Worm (Caenorhabditis elegans): ENCODE measurements around the gene F36F12.1.
A peak's percentile ranks its signal among the peaks of the same experiment; 100 is the strongest.
"Not testable (repeated sequence)": the region's sequence is repeated elsewhere in the genome, so short reads cannot be mapped to it uniquely, and the experiment has no call there.

Gene F36F12.1

DNA sequence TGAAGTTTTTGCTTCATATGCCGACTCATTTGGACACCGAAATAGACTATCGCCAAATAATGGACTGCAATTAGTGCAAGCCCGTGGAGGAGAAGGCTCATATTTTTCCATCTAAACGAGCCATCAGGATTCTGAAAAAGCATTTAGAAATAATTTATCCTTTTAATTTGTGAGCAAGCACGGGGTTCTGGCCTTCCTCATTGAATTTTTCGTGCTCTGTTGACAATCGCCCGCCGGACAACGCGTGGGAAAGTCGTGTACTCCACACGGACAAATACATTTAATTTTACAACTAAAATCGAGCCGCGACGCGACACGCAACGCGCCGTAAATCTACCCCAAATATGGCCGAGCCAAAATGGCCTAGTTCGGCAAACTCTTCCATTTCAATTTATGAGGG is 41.4 kb upstream of the F36F12.1 start, which contains the start of gene F22F7.12:
TSS of gene F22F7.12 (minus strand) at position 101 of the 400 bp plus-strand sequence.
- TF ChIP-seq F10E7.11 (tag; optimal IDR thresholded peaks at IDR 0.05); hlh-12 (tag; optimal IDR thresholded peaks at IDR 0.05); egrh-3 (GFP tag; IDR thresholded peaks at IDR 0.05): not testable (repeated sequence)

DNA sequence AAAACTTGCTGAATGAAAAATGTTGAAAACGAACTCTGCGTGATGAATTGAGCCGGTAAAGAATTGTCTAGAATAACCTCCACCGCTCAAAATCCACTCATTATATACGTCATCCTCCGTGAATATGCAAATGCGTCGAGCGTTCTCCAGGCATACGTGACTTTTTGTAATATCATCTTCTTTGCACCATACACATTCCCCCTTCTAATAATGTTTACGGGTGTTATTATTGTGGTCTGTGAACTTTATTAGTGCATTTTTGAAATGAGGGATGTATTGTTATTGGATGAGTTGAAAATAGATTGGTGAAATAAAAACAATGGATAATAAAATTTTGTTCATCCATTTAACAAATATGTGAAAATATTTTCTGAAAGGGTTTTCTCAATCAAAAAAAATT is 36.9 kb upstream of the F36F12.1 start, which contains the start of gene F22F7.7:
TSS of gene F22F7.7 (minus strand) at position 125 of the 400 bp plus-strand sequence.
- TF ChIP-seq madf-6 (GFP tag; IDR thresholded peaks at IDR 0.05): no peak
- TF ChIP-seq pha-4 (tag; optimal IDR thresholded peaks at IDR 0.05): no peak
- TF ChIP-seq ztf-22 (GFP tag; optimal IDR thresholded peaks at IDR 0.05): no peak
- TF ChIP-seq F23B12.7 (tag; optimal IDR thresholded peaks at IDR 0.05; ENCODE audit: insufficient read depth): no peak
- TF ChIP-seq somi-1 (GFP tag; optimal IDR thresholded peaks at IDR 0.05): no peak
- no peak for TF ChIP-seq hrde-1 (tag; optimal IDR thresholded peaks at IDR 0.05; ENCODE audit: borderline replicate concordance)
- TF ChIP-seq let-607 (tag; optimal IDR thresholded peaks at IDR 0.05): no peak
- no peak for TF ChIP-seq T07F8.4 (tag; optimal IDR thresholded peaks at IDR 0.05)
- TF ChIP-seq nhr-80 (tag; optimal IDR thresholded peaks at IDR 0.05): no peak
- no peak for TF ChIP-seq F57A8.1 (GFP tag; optimal IDR thresholded peaks at IDR 0.05)
- no peak for TF ChIP-seq ceh-79 (tag; optimal IDR thresholded peaks at IDR 0.05)

DNA sequence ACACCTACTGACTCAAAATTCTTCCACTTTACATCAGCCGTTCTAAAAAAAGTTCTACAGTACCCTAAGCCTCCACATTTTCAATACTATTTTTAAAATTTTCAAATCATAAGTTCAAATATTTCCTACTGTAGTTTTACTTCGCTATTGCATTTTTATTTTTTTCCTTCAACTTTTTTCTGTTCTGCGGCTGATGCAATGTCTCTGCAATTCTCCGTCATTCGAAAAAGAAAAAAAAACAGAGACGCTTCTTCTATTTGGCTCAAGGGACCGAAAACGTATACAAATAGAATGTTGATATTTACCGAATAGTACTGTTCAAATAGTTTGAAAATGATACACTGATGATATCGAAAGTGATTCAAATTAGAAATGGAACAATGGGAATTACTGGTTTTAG is 35.3 kb upstream of the F36F12.1 start:
- no peak for TF ChIP-seq snpc-1.3 (tag; optimal IDR thresholded peaks at IDR 0.05; ENCODE audit: insufficient read depth)
- TF ChIP-seq ztf-6 (GFP tag; IDR thresholded peaks at IDR 0.05): no peak
- no peak for TF ChIP-seq F57A8.1 (GFP tag; optimal IDR thresholded peaks at IDR 0.05)
- TF ChIP-seq snpc-4 (GFP tag; optimal IDR thresholded peaks at IDR 0.05): no peak
- TF ChIP-seq snpc-4 (tag; optimal IDR thresholded peaks at IDR 0.05): no peak
- no peak for TF ChIP-seq unc-62 (GFP tag; optimal IDR thresholded peaks at IDR 0.05)
- TF ChIP-seq ztf-18 (tag; optimal IDR thresholded peaks at IDR 0.05): no peak
- no peak for TF ChIP-seq ztf-26 (tag; optimal IDR thresholded peaks at IDR 0.05)

DNA sequence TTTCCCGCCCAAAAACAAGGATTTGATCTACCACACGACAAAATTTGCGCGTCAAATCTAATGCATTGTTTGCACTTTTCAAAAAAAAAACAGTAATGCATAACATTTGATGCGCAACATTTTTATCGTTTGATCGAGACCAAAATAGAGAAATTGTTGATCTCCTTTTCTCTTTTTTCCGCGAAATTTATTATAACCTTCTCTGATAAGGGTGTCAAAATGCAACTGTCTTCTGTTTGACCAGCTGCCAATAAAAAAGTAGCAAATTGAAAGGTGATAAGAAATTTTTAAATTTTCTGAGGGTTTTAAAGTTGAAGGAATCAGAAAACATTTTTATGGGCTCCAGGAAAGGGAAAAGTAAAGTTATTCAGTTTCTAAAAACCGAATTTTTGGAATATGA is 34.0 kb upstream of the F36F12.1 start:
- TF ChIP-seq lin-54 (GFP tag; optimal IDR thresholded peaks at IDR 0.05): no peak
- TF ChIP-seq F49E8.2 (tag; optimal IDR thresholded peaks at IDR 0.05; ENCODE audit: insufficient read depth): no peak
- TF ChIP-seq nhr-80 (tag; optimal IDR thresholded peaks at IDR 0.05): peak; percentile 53

DNA sequence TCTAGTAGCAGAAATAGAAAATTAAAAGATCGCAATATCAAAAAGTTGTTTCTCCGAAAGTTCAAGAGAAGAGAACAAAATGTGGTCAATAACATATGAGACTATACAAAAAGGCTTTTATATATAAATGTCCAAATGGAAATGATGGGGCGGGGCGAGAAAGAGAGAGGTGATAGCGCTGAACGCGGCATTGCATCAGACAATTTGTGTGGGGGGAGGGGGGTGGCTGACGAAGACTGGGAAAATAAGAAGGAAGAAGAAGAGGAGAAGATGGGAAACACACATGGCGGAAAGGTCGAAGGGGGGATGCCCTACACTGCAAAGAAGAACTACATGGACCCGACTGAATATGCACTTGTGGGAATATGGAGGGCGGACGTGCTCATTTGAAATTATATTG is 32.3 kb upstream of the F36F12.1 start:
- TF ChIP-seq B0261.1 (tag; optimal IDR thresholded peaks at IDR 0.05) (no peak), hrde-1 (tag; optimal IDR thresholded peaks at IDR 0.05; ENCODE audit: borderline replicate concordance) (no peak), rec-8 (tag; optimal IDR thresholded peaks at IDR 0.05) (no peak), cebp-2 (GFP tag; IDR thresholded peaks at IDR 0.05) (no peak), T26A5.8 (tag; optimal IDR thresholded peaks at IDR 0.05) (no peak), gei-17 (GFP tag; optimal IDR thresholded peaks at IDR 0.05) (no peak), lin-35 (GFP tag; optimal IDR thresholded peaks at IDR 0.05) (peak in 1 of 3 experiments; percentile 16), F57A8.1 (GFP tag; optimal IDR thresholded peaks at IDR 0.05) (no peak), lir-1 (GFP tag; conservative IDR thresholded peaks at IDR 0.05) (no peak), rpc-1 (optimal IDR thresholded peaks at IDR 0.05) (no peak), rpc-1 (tag; optimal IDR thresholded peaks at IDR 0.05) (no peak), F10E7.11 (tag; optimal IDR thresholded peaks at IDR 0.05) (no peak), F57C9.4 (tag; optimal IDR thresholded peaks at IDR 0.05) (no peak), tbx-9 (tag; optimal IDR thresholded peaks at IDR 0.05; ENCODE audit: borderline replicate concordance) (no peak), lag-1 (GFP tag; IDR thresholded peaks at IDR 0.05) (no peak), xnd-1 (tag; optimal IDR thresholded peaks at IDR 0.05) (no peak), ztf-6 (GFP tag; IDR thresholded peaks at IDR 0.05) (no peak), pbrm-1 (GFP tag; IDR thresholded peaks at IDR 0.05) (no peak), bed-1 (GFP tag; IDR thresholded peaks at IDR 0.05) (no peak), unc-130 (GFP tag; optimal IDR thresholded peaks at IDR 0.05) (no peak), ceh-79 (tag; optimal IDR thresholded peaks at IDR 0.05) (no peak), dox-1 (GFP tag; IDR thresholded peaks at IDR 0.05) (peak; percentile 49; the same call in 1 of the 2 replicates), die-1 (tag; optimal IDR thresholded peaks at IDR 0.05) (no peak), T07F8.4 (tag; optimal IDR thresholded peaks at IDR 0.05) (no peak)
